Worm (Caenorhabditis elegans) whole organism, L2 larva: ENCODE results near the gene T04A8.7.

Experiments used
- ama-1 ChIP-seq: fragments of 150-350 bp; optimal IDR thresholded peaks from 2 replicates; lab custom pipeline; 2018; ENCODE audit warnings: inconsistent platforms
- elt-1 ChIP-seq: fragments of 150-350 bp; optimal IDR thresholded peaks from 2 replicates; lab custom pipeline; 2014; ENCODE audit warnings: missing biosample characterization, missing genetic modification characterization
- lin-11 ChIP-seq: fragments of 150-350 bp; sonication (generic microtip); optimal IDR thresholded peaks from 2 replicates; lab custom pipeline; 2014; ENCODE audit warnings: missing biosample characterization, missing genetic modification characterization, inconsistent platforms, mixed read lengths
- nhr-237 ChIP-seq: fragments of 150-350 bp; optimal IDR thresholded peaks from 2 replicates; lab custom pipeline; 2014; ENCODE audit warnings: missing biosample characterization, missing genetic modification characterization
- unc-62 ChIP-seq: fragments of 150-350 bp; optimal IDR thresholded peaks from 2 replicates; lab custom pipeline; 2014; ENCODE audit warnings: missing biosample characterization, missing genetic modification reagents, missing genetic modification characterization

ce11 chrIII:4740820-4741219 is 45.7 kb downstream of the T04A8.7 start:
- no peak for TF ChIP-seq unc-62
- TF ChIP-seq nhr-237 (tag; lab: Kevin White, UChicago), result no peak
- no peak for TF ChIP-seq elt-1 (tag; lab: Kevin White, UChicago)
- no peak for TF ChIP-seq ama-1 (lab: Kevin White, UChicago)
- TF ChIP-seq lin-11 (tag; lab: Kevin White, UChicago), result no peak
